Worm (Caenorhabditis elegans) whole organism, mixed stage, embryonic: ENCODE results near the gene dct-12.
"Not testable (repeated sequence)": the region's sequence is repeated elsewhere in the genome, so short reads cannot be mapped to it uniquely, and the experiment has no call there.

ENCODE experiments used
- M03D4.4 ChIP-seq: sonication (generic microtip); optimal IDR thresholded peaks from 2 replicates; lab custom pipeline; 2017; ENCODE audit warnings: mild to moderate bottlenecking, missing genetic modification characterization, missing compliant biosample characterization
- bed-3 ChIP-seq: fragments of 200-800 bp; sonication (Bioruptor generic); optimal IDR thresholded peaks from 3 replicates; lab custom pipeline; 2018; ENCODE audit warnings: mild to moderate bottlenecking, missing genetic modification characterization, moderate library complexity, missing compliant biosample characterization
- blmp-1 ChIP-seq: fragments of 150-350 bp; optimal IDR thresholded peaks from 2 replicates; lab custom pipeline; 2014; ENCODE audit warnings: missing biosample characterization, missing genetic modification characterization
- ceh-39 ChIP-seq: fragments of 150-350 bp; optimal IDR thresholded peaks from 2 replicates; lab custom pipeline; 2014; ENCODE audit warnings: missing biosample characterization, missing genetic modification characterization
- ceh-43 ChIP-seq: fragments of 200-800 bp; sonication (Bioruptor generic); optimal IDR thresholded peaks from 2 replicates; lab custom pipeline; 2018; ENCODE audit warnings: mild to moderate bottlenecking, missing genetic modification characterization, moderate library complexity, missing compliant biosample characterization
- ceh-83 ChIP-seq: fragments of 200-800 bp; sonication (Bioruptor generic); optimal IDR thresholded peaks from 2 replicates; lab custom pipeline; 2018; ENCODE audit warnings: mild to moderate bottlenecking, missing genetic modification characterization, missing compliant biosample characterization
- ces-1 ChIP-seq: fragments of 150-350 bp; optimal IDR thresholded peaks from 2 replicates; lab custom pipeline; 2014; ENCODE audit warnings: missing biosample characterization, missing genetic modification reagents, missing genetic modification characterization
- cnd-1 ChIP-seq: fragments of 200-800 bp; sonication (Bioruptor generic); optimal IDR thresholded peaks from 2 replicates; lab custom pipeline; 2018; ENCODE audit warnings: mild to moderate bottlenecking, missing genetic modification characterization, missing compliant biosample characterization
- drap-1 ChIP-seq: fragments of 200-800 bp; sonication (Bioruptor generic); optimal IDR thresholded peaks from 3 replicates; lab custom pipeline; 2018; ENCODE audit warnings: mild to moderate bottlenecking, missing genetic modification characterization, missing compliant biosample characterization
- elt-1 ChIP-seq: sonication (generic microtip); optimal IDR thresholded peaks from 2 replicates; lab custom pipeline; 2017; ENCODE audit warnings: missing genetic modification characterization, mild to moderate bottlenecking, missing compliant biosample characterization, antibody characterized with exemption, moderate library complexity, borderline replicate concordance; ENCODE audit not compliant: insufficient read depth
- elt-3 ChIP-seq: fragments of 150-350 bp; optimal IDR thresholded peaks from 2 replicates; lab custom pipeline; 2014; ENCODE audit warnings: missing biosample characterization, missing genetic modification characterization
- flh-1 ChIP-seq: fragments of 200-800 bp; sonication (Bioruptor generic); optimal IDR thresholded peaks from 2 replicates; lab custom pipeline; 2018; ENCODE audit warnings: mild to moderate bottlenecking, missing genetic modification characterization, moderate library complexity, missing compliant biosample characterization
- ham-2 ChIP-seq: fragments of 200-800 bp; sonication (Bioruptor generic); optimal IDR thresholded peaks from 2 replicates; lab custom pipeline; 2018; ENCODE audit warnings: mild to moderate bottlenecking, missing genetic modification characterization, missing compliant biosample characterization
- hlh-1 ChIP-seq: fragments of 150-350 bp; optimal IDR thresholded peaks from 2 replicates; lab custom pipeline; 2014; ENCODE audit warnings: missing biosample characterization, missing genetic modification reagents, missing genetic modification characterization
- lin-13 ChIP-seq: fragments of 150-350 bp; optimal IDR thresholded peaks from 2 replicates; lab custom pipeline; 2014; ENCODE audit warnings: missing biosample characterization, missing genetic modification characterization
- lsy-2 ChIP-seq: fragments of 150-350 bp; optimal IDR thresholded peaks from 2 replicates; lab custom pipeline; 2014; ENCODE audit warnings: missing biosample characterization, missing genetic modification characterization
- mab-5 ChIP-seq: fragments of 150-350 bp; optimal IDR thresholded peaks from 2 replicates; lab custom pipeline; 2014; ENCODE audit warnings: missing biosample characterization, missing genetic modification characterization
- mep-1 ChIP-seq: fragments of 150-350 bp; optimal IDR thresholded peaks from 2 replicates; lab custom pipeline; 2017; ENCODE audit warnings: missing biosample characterization, missing genetic modification reagents, missing genetic modification characterization, inconsistent platforms
- mls-2 ChIP-seq: sonication (generic microtip); optimal IDR thresholded peaks from 2 replicates; lab custom pipeline; 2016; ENCODE audit warnings: mild to moderate bottlenecking, missing genetic modification characterization, moderate library complexity, missing compliant biosample characterization
- nhr-12 ChIP-seq: fragments of 150-350 bp; optimal IDR thresholded peaks from 2 replicates; lab custom pipeline; 2014; ENCODE audit warnings: missing biosample characterization, missing genetic modification characterization
- nhr-2 ChIP-seq: fragments of 150-350 bp; optimal IDR thresholded peaks from 2 replicates; lab custom pipeline; 2014; ENCODE audit warnings: missing biosample characterization, missing genetic modification characterization
- nhr-237 ChIP-seq: fragments of 150-350 bp; optimal IDR thresholded peaks from 2 replicates; lab custom pipeline; 2014; ENCODE audit warnings: missing biosample characterization, missing genetic modification characterization
- nhr-28 ChIP-seq: fragments of 150-350 bp; optimal IDR thresholded peaks from 2 replicates; lab custom pipeline; 2014; ENCODE audit warnings: missing biosample characterization, missing genetic modification characterization
- nhr-76 ChIP-seq: sonication (generic microtip); optimal IDR thresholded peaks from 2 replicates; lab custom pipeline; 2017; ENCODE audit warnings: missing biosample characterization, missing genetic modification characterization
- pha-4 ChIP-seq: fragments of 150-350 bp; optimal IDR thresholded peaks from 2 replicates; lab custom pipeline; 2018; ENCODE audit warnings: missing biosample characterization, missing genetic modification reagents, missing genetic modification characterization
- sem-2 ChIP-seq: fragments of 200-800 bp; sonication (Bioruptor generic); optimal IDR thresholded peaks from 2 replicates; lab custom pipeline; 2018; ENCODE audit warnings: mild to moderate bottlenecking, missing genetic modification characterization, missing compliant biosample characterization
- snpc-4 ChIP-seq: fragments of 150-350 bp; optimal IDR thresholded peaks from 2 replicates; lab custom pipeline; 2014; ENCODE audit warnings: missing biosample characterization, missing genetic modification characterization
- tbx-8 ChIP-seq: fragments of 200-800 bp; sonication (Bioruptor generic); optimal IDR thresholded peaks from 2 replicates; lab custom pipeline; 2018; ENCODE audit warnings: mild to moderate bottlenecking, missing genetic modification characterization, moderate library complexity, missing compliant biosample characterization
- unc-120 ChIP-seq: sonication (generic microtip); optimal IDR thresholded peaks from 2 replicates; lab custom pipeline; 2017; ENCODE audit warnings: missing genetic modification characterization, missing compliant biosample characterization; ENCODE audit not compliant: poor library complexity, severe bottlenecking
- unc-39 ChIP-seq: fragments of 150-350 bp; optimal IDR thresholded peaks from 2 replicates; lab custom pipeline; 2014; ENCODE audit warnings: missing biosample characterization, missing genetic modification characterization
- zip-8 ChIP-seq: fragments of 150-350 bp; optimal IDR thresholded peaks from 2 replicates; lab custom pipeline; 2014; ENCODE audit warnings: missing biosample characterization, missing genetic modification characterization
- ztf-11 ChIP-seq: fragments of 150-350 bp; optimal IDR thresholded peaks from 2 replicates; lab custom pipeline; 2014; ENCODE audit warnings: missing biosample characterization, missing genetic modification characterization

The dct-12 gene

DNA sequence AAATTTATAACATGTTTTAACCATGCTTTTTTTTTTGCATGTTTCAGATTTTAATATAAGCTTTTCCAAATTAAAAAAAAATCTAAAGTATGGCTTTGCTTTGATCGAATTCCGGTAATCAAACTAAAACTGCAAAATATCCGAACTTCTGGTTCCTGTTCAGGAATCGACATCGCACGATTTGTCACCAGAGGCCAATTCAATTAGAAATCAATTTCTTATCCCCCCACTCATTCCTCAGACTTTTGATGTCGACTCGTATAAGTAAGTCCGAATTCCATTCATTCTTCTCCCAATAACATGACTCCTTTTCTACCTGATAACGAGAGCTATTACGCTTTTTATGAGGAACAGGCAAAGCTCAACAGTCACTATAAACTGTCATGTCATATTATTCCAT is 16.0 kb upstream of the dct-12 start, which contains the start of gene srh-27:
TSS of gene srh-27 (plus strand) at position 301 of the 400 bp plus-strand sequence.
- TF ChIP-seq drap-1 (GFP tag; lab: Kevin White, UChicago) (no peak), pha-4 (no peak), ces-1 (GFP tag; lab: Kevin White, UChicago) (no peak), mls-2 (tag; lab: Kevin White, UChicago) (no peak), sem-2 (no peak), blmp-1 (tag; lab: Kevin White, UChicago) (no peak), lin-13 (tag; lab: Kevin White, UChicago) (no peak), nhr-28 (no peak), nhr-2 (tag; lab: Kevin White, UChicago) (no peak), mep-1 (tag; lab: Kevin White, UChicago) (no peak)

- TF ChIP-seq pha-4, result peak; percentile 14
- TF ChIP-seq ceh-43 (GFP tag; lab: Kevin White, UChicago), result no peak
- no peak for TF ChIP-seq snpc-4 (tag; lab: Kevin White, UChicago)
- no peak for TF ChIP-seq nhr-28
These were observed 12.6 kb upstream of the dct-12 start, which contains the start of the genes W05H5.1 and pitr-6 for ce11 chrII:12444679-12445376. Gene W05H5.1, minus strand, starts transcription at chrII:12444779. Gene pitr-6, plus strand, starts transcription at chrII:12445326.

DNA sequence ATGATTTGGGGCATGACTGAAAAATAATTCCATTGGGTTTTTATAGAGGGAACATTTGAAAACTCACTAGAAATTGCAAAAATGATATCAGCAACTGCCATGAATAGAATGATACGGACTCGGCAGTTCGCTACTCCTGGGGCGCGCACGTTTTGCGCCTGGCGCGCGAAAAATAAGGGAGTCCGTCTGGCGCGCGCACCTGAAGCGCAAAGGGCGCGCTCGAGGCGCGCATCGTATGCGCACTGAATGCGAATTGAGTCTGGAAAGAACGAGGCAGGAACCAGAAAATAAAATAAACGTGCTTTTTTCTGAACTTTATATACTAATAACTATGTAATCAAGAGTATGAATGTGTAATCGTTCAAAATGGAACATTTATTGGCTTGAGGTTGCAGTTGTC is 8.9 kb upstream of the dct-12 start, which contains the start of gene Y57A10C.10:
TSS of gene Y57A10C.10 (minus strand) at position 101 of the 400 bp plus-strand sequence.
- not testable (repeated sequence) for TF ChIP-seq ham-2; ceh-43 (GFP tag; lab: Kevin White, UChicago); ztf-11 (tag; lab: Kevin White, UChicago)

DNA sequence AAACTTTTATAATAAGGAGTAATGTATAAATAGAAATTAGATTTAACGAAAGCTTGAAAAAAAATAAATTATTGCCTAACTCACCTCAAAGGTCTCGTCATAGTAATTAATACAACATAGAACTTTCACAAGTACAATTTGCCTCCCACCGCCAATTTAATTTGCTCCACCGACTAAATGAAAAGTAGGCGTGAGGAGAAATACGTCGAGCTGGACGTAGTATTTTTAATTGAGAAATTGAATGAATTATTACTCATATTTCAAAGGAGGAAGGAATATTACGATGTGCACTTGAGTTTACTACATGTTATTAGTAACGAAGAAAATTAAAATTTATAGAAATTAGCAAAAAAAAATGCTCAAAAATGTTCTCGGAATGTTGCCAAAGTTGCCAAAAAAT is 6.2 kb upstream of the dct-12 start, which contains the start of gene Y57A10C.9:
TSS of gene Y57A10C.9 (minus strand) at position 101 of the 400 bp plus-strand sequence.
- TF ChIP-seq cnd-1, result no peak
- TF ChIP-seq nhr-2 (tag; lab: Kevin White, UChicago), result no peak
- no peak for TF ChIP-seq sem-2
- no peak for TF ChIP-seq hlh-1 (tag; lab: Kevin White, UChicago)
- no peak for TF ChIP-seq unc-120 (tag; lab: Kevin White, UChicago)
- TF ChIP-seq elt-3 (tag; lab: Kevin White, UChicago), result no peak
- no peak for TF ChIP-seq mep-1 (tag; lab: Kevin White, UChicago)

DNA sequence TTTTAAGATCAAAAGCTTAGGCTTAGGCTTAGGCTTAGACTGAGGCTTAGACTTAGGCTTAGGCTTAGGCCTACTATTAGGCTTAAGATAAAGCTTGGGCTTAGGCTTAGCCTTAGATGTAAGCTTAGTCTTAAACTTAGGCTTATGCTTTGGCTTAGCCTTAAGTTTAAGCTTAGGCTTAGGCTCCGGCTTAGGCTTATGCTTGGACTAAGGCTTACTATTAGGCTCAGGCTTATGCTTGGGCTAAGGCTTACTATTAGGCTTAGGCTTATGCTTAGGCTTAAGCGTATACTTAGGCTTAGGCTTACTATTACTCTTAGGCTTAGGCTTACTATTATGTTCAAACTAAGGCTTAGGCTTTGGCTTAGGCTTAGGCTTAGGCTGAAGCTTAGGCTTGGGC is 4.5 kb upstream of the dct-12 start:
- TF ChIP-seq ham-2 (peak; percentile 65), mab-5 (tag; lab: Kevin White, UChicago) (no peak)

DNA sequence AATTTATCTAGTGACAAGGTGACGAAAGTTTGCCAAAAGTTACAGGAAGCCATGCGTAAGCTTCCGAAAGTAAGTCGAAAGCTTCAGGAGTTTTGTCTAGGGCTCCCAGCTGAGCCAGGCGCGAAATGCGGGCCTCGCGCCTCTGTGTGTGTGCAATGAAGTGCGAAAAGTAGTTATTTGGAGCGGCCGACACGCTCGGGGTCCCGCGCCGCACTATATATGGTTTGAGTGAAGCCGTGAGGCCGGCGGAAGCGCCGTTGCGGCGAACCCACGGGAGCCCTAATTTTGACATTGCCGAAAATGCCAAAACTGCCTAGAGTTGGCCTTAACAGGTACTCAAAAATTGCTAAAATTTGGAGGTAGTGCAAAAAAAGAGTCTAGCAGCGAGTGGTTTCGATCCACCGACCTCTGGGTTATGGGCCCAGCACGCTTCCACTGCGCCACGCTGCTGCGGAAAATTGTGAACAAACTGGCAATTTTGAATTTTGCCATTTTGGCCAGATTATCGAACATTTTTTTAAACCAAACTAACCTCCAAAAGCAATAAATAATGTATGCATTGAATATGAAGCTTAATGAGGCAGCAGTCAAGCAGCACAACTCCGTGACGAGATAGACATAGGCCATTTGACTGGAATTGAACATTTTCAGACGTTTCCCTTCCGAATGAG is 3.1 kb upstream of the dct-12 start:
- TF ChIP-seq elt-3 (tag; lab: Kevin White, UChicago) (no peak), unc-120 (tag; lab: Kevin White, UChicago) (no peak), ces-1 (GFP tag; lab: Kevin White, UChicago) (no peak), nhr-2 (tag; lab: Kevin White, UChicago) (no peak), zip-8 (tag; lab: Kevin White, UChicago) (no peak), nhr-237 (tag; lab: Kevin White, UChicago) (no peak), ceh-83 (GFP tag; lab: Kevin White, UChicago) (no peak), nhr-28 (no peak), unc-39 (no peak), nhr-76 (tag; lab: Kevin White, UChicago) (no peak), pha-4 (no peak), blmp-1 (tag; lab: Kevin White, UChicago) (no peak), nhr-12 (tag; lab: Kevin White, UChicago) (no peak)
- TF ChIP-seq, all 35 proteins: peak for 0

- TF ChIP-seq lsy-2, result no peak
- TF ChIP-seq lin-13 (tag; lab: Kevin White, UChicago), result no peak
- no peak for TF ChIP-seq nhr-2 (tag; lab: Kevin White, UChicago)
- no peak for TF ChIP-seq ceh-39 (tag; lab: Kevin White, UChicago)
- TF ChIP-seq flh-1 (GFP tag; lab: Kevin White, UChicago), result no peak
- no peak for TF ChIP-seq tbx-8 (GFP tag; lab: Kevin White, UChicago)
- TF ChIP-seq ham-2, result no peak
- TF ChIP-seq elt-1 (tag; lab: Kevin White, UChicago), result no peak
- TF ChIP-seq bed-3 (GFP tag; lab: Kevin White, UChicago), result no peak
- TF ChIP-seq blmp-1 (tag; lab: Kevin White, UChicago), result no peak
- no peak for TF ChIP-seq nhr-28
- no peak for TF ChIP-seq ces-1 (GFP tag; lab: Kevin White, UChicago)
- no peak for TF ChIP-seq M03D4.4 (tag; lab: Kevin White, UChicago)
- no peak for TF ChIP-seq snpc-4 (tag; lab: Kevin White, UChicago)
- TF ChIP-seq elt-3 (tag; lab: Kevin White, UChicago), result no peak
- no peak for TF ChIP-seq nhr-237 (tag; lab: Kevin White, UChicago)
- no peak for TF ChIP-seq nhr-76 (tag; lab: Kevin White, UChicago)
- no peak for TF ChIP-seq cnd-1
- no peak for TF ChIP-seq unc-39
These were observed 2.5 kb downstream of the dct-12 start, which contains the start of gene Y57A10C.8 for ce11 chrII:12429743-12430142. Gene Y57A10C.8, minus strand, starts transcription at chrII:12429843.
